Worm (Caenorhabditis elegans) whole organism, late embryonic: ENCODE data around the gene sru-38.
A peak's percentile ranks its signal among the peaks of the same experiment; 100 is the strongest.

ENCODE experiments used
- C08G9.2 ChIP-seq: sonication (generic microtip); optimal IDR thresholded peaks from 2 replicates; lab custom pipeline; 2016; ENCODE audit warnings: mild to moderate bottlenecking, missing genetic modification characterization, moderate library complexity, missing compliant biosample characterization
- C38D4.7 ChIP-seq: fragments of 200-800 bp; sonication (Bioruptor generic); optimal IDR thresholded peaks from 2 replicates; lab custom pipeline; 2018; ENCODE audit warnings: mild to moderate bottlenecking, missing genetic modification characterization, moderate library complexity, missing compliant biosample characterization
- F13H6.1 ChIP-seq: sonication (generic microtip); optimal IDR thresholded peaks from 2 replicates; lab custom pipeline; 2016; ENCODE audit warnings: missing genetic modification characterization, missing compliant biosample characterization
- K02D7.2 ChIP-seq: sonication (generic microtip); optimal IDR thresholded peaks from 2 replicates; lab custom pipeline; 2017; ENCODE audit warnings: mild to moderate bottlenecking, missing genetic modification characterization, missing compliant biosample characterization
- K09A11.1 ChIP-seq: sonication (generic microtip); optimal IDR thresholded peaks from 2 replicates; lab custom pipeline; 2017; ENCODE audit warnings: antibody characterized with exemption, mild to moderate bottlenecking, missing genetic modification characterization, missing compliant biosample characterization; ENCODE audit not compliant: insufficient read depth
- T23F11.4 ChIP-seq: fragments of 200-800 bp; sonication (Bioruptor generic); optimal IDR thresholded peaks from 2 replicates; lab custom pipeline; 2018; ENCODE audit warnings: mild to moderate bottlenecking, missing genetic modification characterization, missing compliant biosample characterization
- Y22D7AL.16 ChIP-seq: sonication (generic microtip); optimal IDR thresholded peaks from 2 replicates; lab custom pipeline; 2016; ENCODE audit warnings: missing genetic modification characterization, missing compliant biosample characterization
- ceh-14 ChIP-seq: sonication (generic microtip); optimal IDR thresholded peaks from 2 replicates; lab custom pipeline; 2016; ENCODE audit warnings: missing genotype, missing genetic modification characterization, missing compliant biosample characterization
- ceh-18 ChIP-seq: sonication (generic microtip); optimal IDR thresholded peaks from 2 replicates; lab custom pipeline; 2016; ENCODE audit warnings: missing genetic modification characterization, missing compliant biosample characterization
- ceh-30 ChIP-seq: fragments of 150-350 bp; optimal IDR thresholded peaks from 2 replicates; lab custom pipeline; 2014; ENCODE audit warnings: missing biosample characterization, missing genetic modification characterization
- ceh-31 ChIP-seq: sonication (generic microtip); optimal IDR thresholded peaks from 2 replicates; lab custom pipeline; 2016; ENCODE audit warnings: missing genetic modification characterization, missing compliant biosample characterization
- ceh-34 ChIP-seq: sonication (generic microtip); optimal IDR thresholded peaks from 2 replicates; lab custom pipeline; 2016; ENCODE audit warnings: mild to moderate bottlenecking, missing genetic modification characterization, missing compliant biosample characterization
- dmd-4 ChIP-seq: sonication (generic microtip); optimal IDR thresholded peaks from 2 replicates; lab custom pipeline; 2016; ENCODE audit warnings: borderline replicate concordance, missing genetic modification characterization, missing compliant biosample characterization
- elt-2 ChIP-seq: sonication (generic microtip); optimal IDR thresholded peaks from 2 replicates; lab custom pipeline; 2016; ENCODE audit warnings: missing genetic modification reagents, missing genetic modification characterization, missing compliant biosample characterization
- fax-1 ChIP-seq: sonication (generic microtip); optimal IDR thresholded peaks from 2 replicates; lab custom pipeline; 2016; ENCODE audit warnings: missing genotype, missing genetic modification characterization, missing compliant biosample characterization
- fkh-10 ChIP-seq: fragments of 150-350 bp; optimal IDR thresholded peaks from 2 replicates; lab custom pipeline; 2014; ENCODE audit warnings: missing biosample characterization, missing genetic modification reagents, missing genetic modification characterization
- gmeb-2 ChIP-seq: sonication (generic microtip); optimal IDR thresholded peaks from 2 replicates; lab custom pipeline; 2016; ENCODE audit warnings: missing genetic modification characterization, inconsistent platforms, missing compliant biosample characterization
- hlh-13 ChIP-seq: fragments of 200-800 bp; sonication (Bioruptor generic); optimal IDR thresholded peaks from 2 replicates; lab custom pipeline; 2018; ENCODE audit warnings: mild to moderate bottlenecking, missing genetic modification characterization, missing compliant biosample characterization
- hlh-30 ChIP-seq: sonication (generic microtip); optimal IDR thresholded peaks from 2 replicates; lab custom pipeline; 2017; ENCODE audit warnings: antibody characterized with exemption, missing genetic modification characterization, missing compliant biosample characterization; ENCODE audit not compliant: insufficient read depth
- lim-6 ChIP-seq: sonication (generic microtip); optimal IDR thresholded peaks from 2 replicates; lab custom pipeline; 2016; ENCODE audit warnings: missing genetic modification characterization, missing compliant biosample characterization
- lin-11 ChIP-seq: fragments of 200-800 bp; sonication (Bioruptor generic); optimal IDR thresholded peaks from 2 replicates; lab custom pipeline; 2018; ENCODE audit warnings: mild to moderate bottlenecking, missing genetic modification characterization, missing compliant biosample characterization
- madf-2 ChIP-seq: sonication (generic microtip); optimal IDR thresholded peaks from 2 replicates; lab custom pipeline; 2017; ENCODE audit warnings: missing genetic modification characterization, missing compliant biosample characterization
- nfya-1 ChIP-seq: sonication (generic microtip); optimal IDR thresholded peaks from 2 replicates; lab custom pipeline; 2017; ENCODE audit warnings: missing genetic modification characterization, mild to moderate bottlenecking, missing compliant biosample characterization, antibody characterized with exemption, moderate library complexity
- npax-4 ChIP-seq: sonication (generic microtip); optimal IDR thresholded peaks from 2 replicates; lab custom pipeline; 2016; ENCODE audit warnings: missing genetic modification characterization, missing compliant biosample characterization
- pha-2 ChIP-seq: sonication (generic microtip); optimal IDR thresholded peaks from 2 replicates; lab custom pipeline; 2017; ENCODE audit warnings: mild to moderate bottlenecking, missing genetic modification characterization, missing compliant biosample characterization
- pha-4 ChIP-seq: fragments of 150-350 bp; optimal IDR thresholded peaks from 2 replicates; lab custom pipeline; 2018; ENCODE audit warnings: missing biosample characterization, missing genetic modification reagents, missing genetic modification characterization
- pros-1 ChIP-seq: fragments of 150-350 bp; optimal IDR thresholded peaks from 2 replicates; lab custom pipeline; 2014; ENCODE audit warnings: missing biosample characterization, missing genetic modification reagents, missing genetic modification characterization
- ref-2 ChIP-seq: sonication (generic microtip); optimal IDR thresholded peaks from 2 replicates; lab custom pipeline; 2016; ENCODE audit warnings: missing genetic modification characterization, missing compliant biosample characterization
- rnt-1 ChIP-seq: sonication (generic microtip); optimal IDR thresholded peaks from 2 replicates; lab custom pipeline; 2016; ENCODE audit warnings: missing genetic modification characterization, missing compliant biosample characterization
- sox-2 ChIP-seq: fragments of 200-800 bp; sonication (Bioruptor generic); IDR thresholded peaks from 2 replicates; pipeline ENCODE4 v1.3.6; 2022; ENCODE audit warnings: missing genetic modification reagents, missing genetic modification characterization, missing compliant biosample characterization
- tbx-2 ChIP-seq: sonication (generic microtip); optimal IDR thresholded peaks from 2 replicates; lab custom pipeline; 2016; ENCODE audit warnings: missing genetic modification characterization, missing compliant biosample characterization
- ttx-3 ChIP-seq: sonication (generic microtip); optimal IDR thresholded peaks from 2 replicates; lab custom pipeline; 2016; ENCODE audit warnings: missing genetic modification reagents, missing genetic modification characterization, missing compliant biosample characterization
- ztf-16 ChIP-seq: sonication (generic microtip); optimal IDR thresholded peaks from 2 replicates; lab custom pipeline; 2017; ENCODE audit warnings: missing genetic modification characterization, missing compliant biosample characterization

Gene sru-38

DNA sequence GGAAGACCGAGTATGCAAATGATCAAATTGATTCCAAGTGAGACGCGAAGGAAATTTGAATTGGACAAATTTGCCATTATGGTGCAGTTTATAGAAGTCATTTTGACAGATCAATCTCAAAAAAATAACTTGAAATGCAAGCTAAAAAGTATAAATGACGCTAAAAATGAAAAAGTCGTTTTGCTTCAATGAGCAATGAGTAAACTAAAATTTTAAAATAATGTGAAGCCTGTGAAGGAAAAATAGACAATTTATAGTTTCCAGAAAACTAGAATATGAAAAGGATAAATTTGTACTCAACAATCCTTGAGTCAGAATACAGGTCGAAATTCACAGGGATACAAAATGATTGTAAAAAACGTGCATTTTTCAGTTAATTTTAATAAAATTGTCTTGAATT is 32.5 kb upstream of the sru-38 start, which contains the start of gene srab-17:
srab-17 (minus strand) TSS at position 101 of the 400 bp plus-strand sequence.
- no peak for TF ChIP-seq ceh-30 (tag; lab: Kevin White, UChicago)

DNA sequence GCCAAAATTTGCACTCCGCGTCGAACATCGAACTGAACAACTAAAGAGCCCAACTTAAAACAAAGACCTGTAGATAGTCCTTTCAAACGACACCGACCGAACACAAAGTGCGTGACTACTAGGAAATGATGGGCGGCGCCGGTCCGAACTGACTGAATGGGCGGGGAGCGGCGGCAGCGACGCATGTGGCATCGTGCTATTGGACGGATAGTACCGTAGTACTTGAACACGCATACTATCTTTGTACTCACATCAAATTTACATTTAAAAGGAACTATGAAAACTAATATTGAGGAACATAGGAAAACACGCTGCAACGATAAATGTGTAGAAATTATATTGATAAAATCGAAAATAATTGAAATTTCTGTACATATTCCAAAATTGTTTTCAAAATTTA is 24.5 kb upstream of the sru-38 start:
- TF ChIP-seq nfya-1 (tag; lab: Kevin White, UChicago) (peak; percentile 91), ztf-16 (tag; lab: Kevin White, UChicago) (no peak)

DNA sequence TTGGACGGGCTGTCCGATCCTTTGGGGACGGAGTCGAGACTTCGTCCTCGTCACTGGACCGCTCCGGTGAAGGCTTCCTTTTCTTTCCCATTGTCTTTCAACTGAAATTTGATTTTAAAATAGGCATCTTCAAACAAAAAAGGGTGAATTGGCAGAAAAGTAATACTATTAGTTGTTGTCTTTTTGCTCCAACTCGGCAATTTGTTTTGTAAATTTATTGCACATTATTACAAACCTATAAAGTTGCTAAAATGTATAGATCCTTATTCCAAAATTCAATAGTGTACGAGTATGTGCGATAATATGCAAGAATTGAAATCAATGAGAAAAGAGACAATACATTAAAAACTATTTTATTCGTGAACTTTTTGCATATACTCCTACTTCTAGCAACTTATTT is 24.0 kb upstream of the sru-38 start, which contains the start of gene lsy-12:
lsy-12 (minus strand) TSS at position 101 of the 400 bp plus-strand sequence.
- no peak for TF ChIP-seq T23F11.4 (GFP tag; lab: Kevin White, UChicago)
- no peak for TF ChIP-seq rnt-1 (tag; lab: Kevin White, UChicago)
- TF ChIP-seq npax-4 (tag; lab: Kevin White, UChicago), result no peak
- TF ChIP-seq fkh-10, result no peak
- no peak for TF ChIP-seq C38D4.7 (GFP tag; lab: Kevin White, UChicago)
- TF ChIP-seq pros-1 (tag; lab: Kevin White, UChicago), result no peak
- TF ChIP-seq ttx-3 (tag; lab: Kevin White, UChicago), result no peak
- no peak for TF ChIP-seq K09A11.1
- no peak for TF ChIP-seq elt-2 (tag; lab: Kevin White, UChicago)
- no peak for TF ChIP-seq K02D7.2 (tag; lab: Kevin White, UChicago)
- TF ChIP-seq F13H6.1 (tag; lab: Kevin White, UChicago), result no peak
- TF ChIP-seq hlh-30 (tag; lab: Kevin White, UChicago), result no peak
- TF ChIP-seq pha-4 (tag; lab: Kevin White, UChicago), result no peak
- no peak for TF ChIP-seq Y22D7AL.16 (tag; lab: Kevin White, UChicago)
- TF ChIP-seq ceh-34 (tag; lab: Kevin White, UChicago), result no peak
- no peak for TF ChIP-seq gmeb-2
- no peak for TF ChIP-seq C08G9.2 (tag; lab: Kevin White, UChicago)

DNA sequence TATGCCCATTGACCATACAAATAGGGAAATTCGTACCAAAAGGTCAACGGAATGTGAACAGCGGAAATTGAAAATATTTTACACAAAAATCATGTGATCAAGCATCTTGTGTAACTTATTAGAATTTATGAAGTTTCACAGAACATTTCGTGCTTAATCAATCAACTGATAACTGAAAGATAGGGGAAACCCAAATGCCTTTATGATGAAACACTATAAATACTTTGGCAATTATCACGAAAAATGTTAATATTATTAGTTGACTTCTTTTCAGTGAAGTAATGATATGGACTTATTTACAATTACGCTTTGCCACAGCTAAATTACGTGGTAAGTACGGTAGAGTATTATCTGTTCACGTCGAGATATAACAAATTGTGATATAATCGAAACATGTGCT is 21.1 kb upstream of the sru-38 start:
- no peak for TF ChIP-seq madf-2 (tag; lab: Kevin White, UChicago)
- TF ChIP-seq gmeb-2, result no peak
- TF ChIP-seq fax-1 (tag; lab: Kevin White, UChicago), result no peak
- TF ChIP-seq hlh-13 (GFP tag; lab: Kevin White, UChicago), result no peak
- TF ChIP-seq ztf-16 (tag; lab: Kevin White, UChicago), result no peak
- TF ChIP-seq lim-6 (tag; lab: Kevin White, UChicago), result no peak
- TF ChIP-seq lin-11 (tag; lab: Kevin White, UChicago), result no peak
- no peak for TF ChIP-seq ceh-14 (tag; lab: Kevin White, UChicago)
- no peak for TF ChIP-seq rnt-1 (tag; lab: Kevin White, UChicago)

DNA sequence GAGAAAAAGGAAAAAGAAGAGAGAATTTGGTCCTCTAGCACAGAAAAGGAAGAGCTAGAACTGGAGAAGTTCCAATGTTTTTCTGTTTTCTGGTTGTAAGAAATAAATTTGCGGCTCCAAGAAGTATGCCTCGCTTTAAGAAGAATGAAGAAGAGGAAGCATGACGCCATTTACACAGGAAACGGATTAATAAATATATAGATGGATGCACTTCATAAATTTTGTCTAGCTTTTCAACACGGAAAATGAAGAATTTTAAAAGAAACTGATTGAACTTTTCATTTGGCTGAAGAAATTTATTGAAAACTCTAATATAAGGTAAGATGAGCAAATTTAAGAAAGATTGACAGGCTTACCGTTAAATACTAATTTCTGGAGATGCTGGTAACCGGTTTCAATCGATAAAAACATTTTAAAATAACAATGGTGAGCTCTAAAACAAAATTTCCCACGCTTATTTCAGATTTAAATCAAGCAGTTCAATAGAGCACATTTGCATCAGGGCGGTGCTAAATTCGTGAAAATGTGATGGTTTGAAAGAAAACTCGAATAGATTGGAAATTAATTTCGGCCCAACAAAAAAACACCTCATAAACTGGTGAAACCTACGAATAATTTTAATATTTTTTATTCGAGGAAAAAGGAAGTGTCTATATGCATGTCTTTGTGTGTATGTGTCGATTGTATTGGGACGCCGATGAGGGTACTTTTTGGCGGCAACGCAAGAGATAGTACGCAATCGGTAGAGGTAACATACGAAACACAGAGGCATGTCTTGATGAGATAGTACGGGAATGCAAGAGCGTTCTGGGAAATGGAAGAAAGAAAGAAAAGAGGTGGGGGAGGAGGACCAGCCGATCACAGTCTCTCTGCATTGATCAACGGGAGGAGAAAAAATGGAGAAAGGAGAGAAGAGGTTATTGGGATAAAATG is 20.3 kb upstream of the sru-38 start:
- TF ChIP-seq pha-2 (tag; lab: Kevin White, UChicago) (peak; percentile 12), Y22D7AL.16 (tag; lab: Kevin White, UChicago) (no peak), tbx-2 (tag; lab: Kevin White, UChicago) (peak; percentile 24), ceh-18 (peak; percentile 18), ref-2 (tag; lab: Kevin White, UChicago) (peak; percentile 31), elt-2 (tag; lab: Kevin White, UChicago) (peak; percentile 3), ceh-31 (tag; lab: Kevin White, UChicago) (peak; percentile 21), nfya-1 (tag; lab: Kevin White, UChicago) (peak; percentile 23), sox-2 (GFP tag; lab: Robert Waterston, UW) (no peak), pros-1 (tag; lab: Kevin White, UChicago) (peak; percentile 32), dmd-4 (tag; lab: Kevin White, UChicago) (no peak), C08G9.2 (tag; lab: Kevin White, UChicago) (peak; percentile 1)
